Worm (Caenorhabditis elegans): ENCODE results near the gene F13A7.1.

DNA sequence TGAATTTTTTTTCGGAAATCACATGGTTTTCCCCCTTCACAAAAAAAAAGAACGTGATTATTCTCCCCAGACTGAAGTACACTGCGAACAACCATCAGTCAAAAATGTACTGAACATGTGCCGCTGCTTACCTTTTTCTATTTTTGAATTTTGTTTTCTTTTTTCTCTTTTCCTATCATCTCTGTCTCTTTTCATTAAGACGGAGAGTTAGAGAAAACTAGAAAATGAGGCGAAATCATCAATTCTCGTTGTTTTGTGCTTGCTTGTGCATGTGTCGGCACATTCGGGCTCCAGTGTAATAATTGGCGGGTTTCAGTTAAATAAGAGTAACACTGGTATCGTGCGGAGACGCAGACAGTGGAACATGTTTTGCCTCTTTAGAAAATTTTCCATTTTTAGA lies 25.5 kb downstream of the F13A7.1 start:
- TF ChIP-seq rpc-1 (optimal IDR thresholded peaks at IDR 0.05) (no peak), rpc-1 (tag; optimal IDR thresholded peaks at IDR 0.05) (no peak), snpc-4 (GFP tag; optimal IDR thresholded peaks at IDR 0.05) (no peak), snpc-4 (tag; optimal IDR thresholded peaks at IDR 0.05) (no peak), rec-8 (tag; optimal IDR thresholded peaks at IDR 0.05) (no peak), repo-1 (tag; optimal IDR thresholded peaks at IDR 0.05) (no peak), ceh-79 (tag; optimal IDR thresholded peaks at IDR 0.05) (no peak), F10E7.11 (tag; optimal IDR thresholded peaks at IDR 0.05) (no peak), hrde-1 (tag; optimal IDR thresholded peaks at IDR 0.05; ENCODE audit: borderline replicate concordance) (no peak), madf-3 (GFP tag; IDR thresholded peaks at IDR 0.05) (no peak), fkh-3 (tag; optimal IDR thresholded peaks at IDR 0.05) (no peak), nfya-1 (tag; optimal IDR thresholded peaks at IDR 0.05; ENCODE audit: borderline replicate concordance, insufficient read depth) (no peak), pha-4 (tag; optimal IDR thresholded peaks at IDR 0.05) (peak; percentile 66)
